Fruit fly (Drosophila melanogaster): ENCODE results near the gene Tehao.

DNA sequence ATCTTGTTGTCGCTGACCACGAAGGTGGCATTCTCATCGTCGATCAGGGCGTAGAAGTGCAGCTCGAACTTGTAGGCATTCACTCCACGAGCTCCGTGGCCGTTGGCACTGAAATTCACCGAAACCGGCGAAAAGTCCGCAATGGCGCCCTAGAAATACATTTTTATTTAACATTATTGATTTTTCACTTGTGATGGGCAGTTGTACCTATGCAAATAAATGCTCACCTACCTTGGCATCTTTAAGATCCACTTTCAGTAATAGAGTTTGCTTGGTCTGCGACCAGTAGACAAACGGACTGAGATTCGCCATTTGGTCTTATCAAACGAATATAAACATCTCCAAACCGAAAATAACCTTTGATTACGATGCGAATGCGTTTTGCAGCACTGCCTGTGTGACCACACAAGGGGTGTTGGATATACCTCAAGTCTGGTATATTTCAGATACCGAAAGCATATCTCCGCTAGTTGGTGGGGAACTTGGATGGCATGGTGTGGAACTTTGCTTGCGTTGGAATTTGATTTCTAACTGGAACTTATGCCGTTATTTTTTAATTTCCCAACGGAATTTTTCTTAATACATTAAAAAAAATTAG, 9.9 kb downstream of the Tehao start, which contains the start of gene Hacd2:
- TF ChIP-seq topi (GFP tag; optimal IDR thresholded peaks at IDR 0.05) (no peak), CG31627 (GFP tag; optimal IDR thresholded peaks at IDR 0.05) (peak; percentile 8)

Measured in whole organism, prepupa.